Fruit fly (Drosophila melanogaster) whole organism, wandering third instar larva: ENCODE data around the gene Wnk.

Experiments used
- Dfd ChIP-seq: fragments of >200 bp; optimal IDR thresholded peaks from 2 replicates; lab custom pipeline; 2017; ENCODE audit warnings: missing biosample characterization, missing genetic modification characterization
- GATAd ChIP-seq: sonication (Bioruptor generic); optimal IDR thresholded peaks from 2 replicates; lab custom pipeline; 2016; ENCODE audit warnings: missing biosample characterization, missing genetic modification characterization
- HLH106 ChIP-seq: fragments of 200-800 bp; optimal IDR thresholded peaks from 3 replicates; lab custom pipeline; 2019; ENCODE audit warnings: missing biosample characterization, mild to moderate bottlenecking, missing genetic modification characterization, moderate library complexity
- Hr83 ChIP-seq: fragments of 200-300 bp; sonication (Bioruptor generic); optimal IDR thresholded peaks from 2 replicates; lab custom pipeline; 2016; ENCODE audit warnings: missing biosample characterization, mild to moderate bottlenecking, missing genetic modification characterization, moderate library complexity; ENCODE audit not compliant: poor library complexity, severe bottlenecking
- Jra ChIP-seq: sonication (Bioruptor generic); optimal IDR thresholded peaks from 2 replicates; lab custom pipeline; 2016; ENCODE audit warnings: missing biosample characterization, missing genetic modification characterization
- N ChIP-seq: fragments of >200 bp; optimal IDR thresholded peaks from 2 replicates; lab custom pipeline; 2018; ENCODE audit warnings: missing biosample characterization, missing external identifiers, missing genetic modification characterization
- OdsH ChIP-seq: fragments of 200-800 bp; sonication (Bioruptor generic); optimal IDR thresholded peaks from 2 replicates; lab custom pipeline; 2016; ENCODE audit warnings: missing biosample characterization, mild to moderate bottlenecking, missing genetic modification characterization
- Sp1 ChIP-seq: fragments of 200-800 bp; sonication (Bioruptor generic); optimal IDR thresholded peaks from 3 replicates; lab custom pipeline; 2019; ENCODE audit warnings: missing biosample characterization, mild to moderate bottlenecking, missing genetic modification characterization, moderate library complexity
- br ChIP-seq: fragments of 200-800 bp; sonication (Bioruptor generic); optimal IDR thresholded peaks from 2 replicates; lab custom pipeline; 2016; ENCODE audit warnings: missing biosample characterization, missing genetic modification characterization
- brk ChIP-seq: fragments of 200-800 bp; sonication (Bioruptor generic); optimal IDR thresholded peaks from 2 replicates; lab custom pipeline; 2016; ENCODE audit warnings: missing biosample characterization, mild to moderate bottlenecking, missing genetic modification characterization
- dl ChIP-seq, 2 experiments: fragments of 175-275, 200-275 bp in 1 of 2; fragments of 200-275 bp in 1 of 2; sonication (Bioruptor generic); optimal IDR thresholded peaks; lab custom pipeline; 2018; ENCODE audit warnings: mild to moderate bottlenecking in 2 of 2, missing biosample characterization in 2 of 2, missing genetic modification characterization in 2 of 2, moderate library complexity in 2 of 2; ENCODE audit not compliant: partially characterized antibody in 2 of 2, insufficient read depth in 1 of 2
- h ChIP-seq: fragments of 200-800 bp; sonication (Bioruptor generic); optimal IDR thresholded peaks from 3 replicates; lab custom pipeline; 2016; ENCODE audit warnings: missing biosample characterization, mild to moderate bottlenecking, missing genetic modification characterization
- usp ChIP-seq: fragments of >200 bp; optimal IDR thresholded peaks from 2 replicates; lab custom pipeline; 2017; ENCODE audit warnings: missing biosample characterization, missing genetic modification characterization
- woc ChIP-seq: sonication (Bioruptor generic); optimal IDR thresholded peaks from 2 replicates; lab custom pipeline; 2016; ENCODE audit warnings: missing biosample characterization, mild to moderate bottlenecking, missing genetic modification characterization

DNA sequence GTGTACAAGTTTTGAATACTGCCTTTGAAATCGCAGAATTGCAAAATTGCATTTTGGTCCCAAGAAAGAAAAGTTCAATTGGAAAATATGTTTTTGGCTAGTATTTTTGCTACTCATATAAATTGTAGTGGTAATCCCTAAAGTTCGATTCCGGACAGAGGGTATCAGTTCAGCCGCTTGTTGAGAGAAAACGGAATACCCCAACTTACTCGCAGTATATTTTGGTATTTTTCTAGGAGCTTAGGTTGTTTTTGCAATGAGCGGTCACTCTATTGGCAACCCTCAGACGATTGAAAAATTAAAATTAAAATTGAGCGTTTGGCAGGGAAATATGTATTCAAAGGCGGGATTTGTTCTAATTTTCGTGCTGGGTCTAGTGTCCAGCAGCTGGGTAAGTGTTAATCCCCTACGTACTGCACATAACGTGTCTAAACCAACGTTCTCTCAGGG is 19.6 kb upstream of the Wnk start:
- TF ChIP-seq N (no peak), GATAd (GFP tag; lab: Kevin White, UChicago) (no peak), h (GFP tag; lab: Kevin White, UChicago) (no peak), Sp1 (GFP tag; lab: Kevin White, UChicago) (no peak), Dfd (GFP tag; lab: Kevin White, UChicago) (no peak), HLH106 (tag; lab: Kevin White, UChicago) (no peak), usp (GFP tag; lab: Kevin White, UChicago) (no peak), brk (GFP tag; lab: Kevin White, UChicago) (no peak), Jra (GFP tag; lab: Kevin White, UChicago) (no peak), dl (GFP tag; optimal IDR thresholded peaks at IDR 0.05; lab: Kevin White, UChicago; ENCODE audit: insufficient read depth in 1 of 2, partially characterized antibody in 2 of 2) (no peak), OdsH (no peak), br (GFP tag; lab: Kevin White, UChicago) (no peak), Hr83 (no peak), woc (GFP tag; lab: Kevin White, UChicago) (peak; percentile 7)
